Fruit fly (Drosophila melanogaster): Measurements from ENCODE around the gene CG13005.

Gene CG13005

dm6 chrX:16854746-16855145 lies 51.3 kb downstream of the CG13005 start (continued):
- TF ChIP-seq Atf3 (GFP tag; optimal IDR thresholded peaks at IDR 0.05) (no peak), ATbp (GFP tag; optimal IDR thresholded peaks at IDR 0.05) (peak; percentile 60), CG8478 (optimal IDR thresholded peaks at IDR 0.05) (no peak), CG33213 (GFP tag; optimal IDR thresholded peaks at IDR 0.05) (no peak), Doc3 (GFP tag; IDR thresholded peaks at IDR 0.05; ENCODE audit: partially characterized antibody) (no peak), Drgx (GFP tag; IDR thresholded peaks at IDR 0.05) (0 out of 2 replicates have a peak, but pooled peaks have one; percentile 31), Hr3 (GFP tag; optimal IDR thresholded peaks at IDR 0.05) (peak; percentile 29), stwl (tag; optimal IDR thresholded peaks at IDR 0.05) (no peak), ems (GFP tag; optimal IDR thresholded peaks at IDR 0.05) (no peak), CG7963 (GFP tag; IDR thresholded peaks at IDR 0.05; ENCODE audit: partially characterized antibody) (no peak), zf30C (GFP tag; optimal IDR thresholded peaks at IDR 0.05) (no peak), CG16863 (GFP tag; optimal IDR thresholded peaks at IDR 0.05) (peak; percentile 6), Jarid2 (GFP tag; optimal IDR thresholded peaks at IDR 0.05) (no peak), Deaf1 (tag; optimal IDR thresholded peaks at IDR 0.05) (no peak), chn (GFP tag; optimal IDR thresholded peaks at IDR 0.05) (no peak), CG31388 (GFP tag; optimal IDR thresholded peaks at IDR 0.05) (no peak), Mes4 (GFP tag; optimal IDR thresholded peaks at IDR 0.05) (no peak), sr (GFP tag; IDR thresholded peaks at IDR 0.05) (no peak), Neu2 (GFP tag; optimal IDR thresholded peaks at IDR 0.05; ENCODE audit: borderline replicate concordance) (no peak), CG15696 (tag; optimal IDR thresholded peaks at IDR 0.05) (no peak), prd (optimal IDR thresholded peaks at IDR 0.05) (no peak), prd (GFP tag; IDR thresholded peaks at IDR 0.05) (peak; percentile 42; the same call in 2 of the 3 replicates), MTF-1 (GFP tag; optimal IDR thresholded peaks at IDR 0.05; ENCODE audit: borderline replicate concordance) (no peak), CG10321 (GFP tag; IDR thresholded peaks at IDR 0.05) (no peak), Dp (GFP tag; optimal IDR thresholded peaks at IDR 0.05) (no peak), ato (GFP tag; IDR thresholded peaks at IDR 0.05; ENCODE audit: partially characterized antibody) (no peak), sens-2 (GFP tag; IDR thresholded peaks at IDR 0.05) (no peak), crol (GFP tag; IDR thresholded peaks at IDR 0.05) (no peak), CG14667 (GFP tag; IDR thresholded peaks at IDR 0.05) (0 out of 2 replicates have a peak, but pooled peaks have one; percentile 30), CG4707 (GFP tag; optimal IDR thresholded peaks at IDR 0.05) (no peak), corto (GFP tag; optimal IDR thresholded peaks at IDR 0.05) (no peak), Fer3 (tag; optimal IDR thresholded peaks at IDR 0.05) (peak; percentile 13), CG10959 (GFP tag; IDR thresholded peaks at IDR 0.05) (no peak), vvl (GFP tag; IDR thresholded peaks at IDR 0.05) (no peak), CG11085 (GFP tag; IDR thresholded peaks at IDR 0.05) (no peak), Tbp (GFP tag; optimal IDR thresholded peaks at IDR 0.05) (no peak), CG5180 (GFP tag; optimal IDR thresholded peaks at IDR 0.05) (peak; percentile 37), Hr39 (optimal IDR thresholded peaks at IDR 0.05) (no peak), z (GFP tag; IDR thresholded peaks at IDR 0.05) (no peak), unc-4 (GFP tag; IDR thresholded peaks at IDR 0.05; ENCODE audit: partially characterized antibody) (no peak), CG18262 (tag; optimal IDR thresholded peaks at IDR 0.05) (peak; percentile 50), CG1024 (GFP tag; IDR thresholded peaks at IDR 0.05) (no peak), cas (GFP tag; IDR thresholded peaks at IDR 0.05) (no peak), Eip74EF (GFP tag; optimal IDR thresholded peaks at IDR 0.05) (peak in 1 of 2 experiments; percentile 79), Myb (GFP tag; optimal IDR thresholded peaks at IDR 0.05) (no peak), rib (GFP tag; IDR thresholded peaks at IDR 0.05) (no peak), YL-1 (GFP tag; optimal IDR thresholded peaks at IDR 0.05) (no peak), Lpt (GFP tag; optimal IDR thresholded peaks at IDR 0.05) (no peak), eve (GFP tag; optimal IDR thresholded peaks at IDR 0.05) (peak in 1 of 2 experiments; percentile 69), CG17802 (tag; optimal IDR thresholded peaks at IDR 0.05) (no peak), CG4617 (GFP tag; optimal IDR thresholded peaks at IDR 0.05; ENCODE audit: borderline replicate concordance) (no peak), CG13624 (GFP tag; optimal IDR thresholded peaks at IDR 0.05) (no peak)

Measured in whole organism, embryonic.